Worm (Caenorhabditis elegans) whole organism, young adult: ENCODE results near the gene coa-7.
A peak's percentile ranks its signal among the peaks of the same experiment; 100 is the strongest.

Experiments
- B0261.1 ChIP-seq: sonication (generic microtip); optimal IDR thresholded peaks from 2 replicates; lab custom pipeline; 2016; ENCODE audit warnings: mild to moderate bottlenecking, missing genetic modification characterization, moderate library complexity, missing compliant biosample characterization
- B0336.3 ChIP-seq: fragments of 200-800 bp; sonication (Bioruptor generic); IDR thresholded peaks from 2 replicates; pipeline ENCODE4 v1.3.6; 2022; ENCODE audit warnings: missing genetic modification characterization, missing compliant biosample characterization
- C06A6.2 ChIP-seq: fragments of 200-800 bp; sonication (Bioruptor generic); conservative IDR thresholded peaks from 2 replicates; pipeline ENCODE4 v1.3.6; 2022; ENCODE audit warnings: missing genetic modification characterization, missing compliant biosample characterization
- D2030.7 ChIP-seq: fragments of 200-800 bp; sonication (Bioruptor generic); IDR thresholded peaks from 2 replicates; pipeline ENCODE4 v1.3.6; 2022; ENCODE audit warnings: missing genetic modification reagents, missing genetic modification characterization, missing compliant biosample characterization
- F22D6.2 ChIP-seq: sonication (generic microtip); optimal IDR thresholded peaks from 2 replicates; lab custom pipeline; 2016; ENCODE audit warnings: mild to moderate bottlenecking, missing genetic modification characterization, missing compliant biosample characterization
- F39B2.1 ChIP-seq: fragments of 200-800 bp; sonication (Bioruptor generic); IDR thresholded peaks from 2 replicates; pipeline ENCODE4 v1.3.6; 2022; ENCODE audit warnings: missing genetic modification reagents, missing genetic modification characterization, missing compliant biosample characterization
- F49E8.2 ChIP-seq: sonication (generic microtip); optimal IDR thresholded peaks from 3 replicates; lab custom pipeline; 2017; ENCODE audit warnings: missing genetic modification characterization, mild to moderate bottlenecking, missing compliant biosample characterization, antibody characterized with exemption, moderate library complexity; ENCODE audit not compliant: insufficient read depth
- K11D2.4 ChIP-seq: fragments of 200-800 bp; sonication (Bioruptor generic); IDR thresholded peaks from 2 replicates; pipeline ENCODE4 v1.3.6; 2022; ENCODE audit warnings: missing genetic modification reagents, missing genetic modification characterization, missing compliant biosample characterization
- K12H6.12 ChIP-seq: fragments of 200-800 bp; sonication (Bioruptor generic); optimal IDR thresholded peaks from 2 replicates; lab custom pipeline; 2018; ENCODE audit warnings: mild to moderate bottlenecking, missing genetic modification characterization, missing compliant biosample characterization
- Y56A3A.18 ChIP-seq: fragments of 200-800 bp; sonication (Bioruptor generic); IDR thresholded peaks from 2 replicates; pipeline ENCODE4 v1.3.6; 2022; ENCODE audit warnings: missing genetic modification reagents, missing genetic modification characterization, missing compliant biosample characterization
- ZK185.1 ChIP-seq: sonication (generic microtip); optimal IDR thresholded peaks from 2 replicates; lab custom pipeline; 2016; ENCODE audit warnings: mild to moderate bottlenecking, missing genetic modification characterization, missing compliant biosample characterization; ENCODE audit not compliant: poor library complexity, severe bottlenecking
- ama-1 ChIP-seq, 3 experiments: fragments of 150-350 bp in 1 of 3; sonication (generic microtip) in 2 of 3; optimal IDR thresholded peaks; 2 replicates each; lab custom pipeline; 2014 to 2018; ENCODE audit warnings: missing biosample characterization in 2 of 3, missing genetic modification characterization in 2 of 3, missing genetic modification reagents in 2 of 3
- aptf-2 ChIP-seq: fragments of 200-800 bp; sonication (Bioruptor generic); conservative IDR thresholded peaks from 2 replicates; pipeline ENCODE4 v1.3.6; 2022; ENCODE audit warnings: missing genetic modification reagents, missing genetic modification characterization, missing compliant biosample characterization
- atf-7 ChIP-seq: sonication (generic microtip); optimal IDR thresholded peaks from 2 replicates; lab custom pipeline; 2017; ENCODE audit warnings: mild to moderate bottlenecking, missing genetic modification characterization, missing compliant biosample characterization
- bed-1 ChIP-seq: fragments of 200-800 bp; sonication (Bioruptor generic); IDR thresholded peaks from 2 replicates; pipeline ENCODE4 v1.3.6; 2022; ENCODE audit warnings: missing genetic modification reagents, missing genetic modification characterization, missing compliant biosample characterization
- bed-2 ChIP-seq: fragments of 200-800 bp; sonication (Bioruptor generic); IDR thresholded peaks from 2 replicates; pipeline ENCODE4 v1.3.6; 2022; ENCODE audit warnings: missing genetic modification reagents, missing genetic modification characterization, missing compliant biosample characterization
- cebp-1 ChIP-seq, 2 experiments: fragments of 200-800 bp in 1 of 2; sonication (Bioruptor generic) in 1 of 2; sonication (generic microtip) in 1 of 2; IDR thresholded peaks in 1 of 2; optimal IDR thresholded peaks in 1 of 2; 2 replicates each; pipeline versions ENCODE4 v1.3.6 to Lab custom; 2017 to 2022; ENCODE audit warnings: missing compliant biosample characterization in 2 of 2, missing genetic modification characterization in 2 of 2, mild to moderate bottlenecking in 1 of 2, missing genetic modification reagents in 1 of 2, moderate library complexity in 1 of 2
- ceh-27 ChIP-seq: fragments of 200-800 bp; sonication (Bioruptor generic); optimal IDR thresholded peaks from 2 replicates; lab custom pipeline; 2018; ENCODE audit warnings: mild to moderate bottlenecking, missing genetic modification characterization, moderate library complexity, missing compliant biosample characterization
- chd-7 ChIP-seq: sonication (generic microtip); optimal IDR thresholded peaks from 2 replicates; lab custom pipeline; 2016; ENCODE audit warnings: mild to moderate bottlenecking, missing genetic modification characterization, moderate library complexity, missing compliant biosample characterization
- dox-1 ChIP-seq: fragments of 200-800 bp; sonication (Bioruptor generic); IDR thresholded peaks from 2 replicates; pipeline ENCODE4 v1.3.6; 2022; ENCODE audit warnings: missing genetic modification reagents, missing genetic modification characterization, missing compliant biosample characterization
- dpff-1 ChIP-seq: sonication (generic microtip); optimal IDR thresholded peaks from 2 replicates; lab custom pipeline; 2017; ENCODE audit warnings: mild to moderate bottlenecking, missing genetic modification characterization, missing compliant biosample characterization
- dpl-1 ChIP-seq: fragments of 150-350 bp; optimal IDR thresholded peaks from 2 replicates; lab custom pipeline; 2014; ENCODE audit warnings: missing biosample characterization, missing genetic modification reagents, missing genetic modification characterization
- egl-18 ChIP-seq: fragments of 200-800 bp; sonication (Bioruptor generic); IDR thresholded peaks from 2 replicates; pipeline ENCODE4 v1.3.6; 2022; ENCODE audit warnings: missing genetic modification reagents, missing genetic modification characterization, missing compliant biosample characterization
- ekl-4 ChIP-seq: fragments of 200-800 bp; sonication (Bioruptor generic); IDR thresholded peaks from 2 replicates; pipeline ENCODE4 v1.3.6; 2022; ENCODE audit warnings: missing genetic modification reagents, missing genetic modification characterization, missing compliant biosample characterization
- ets-4 ChIP-seq: fragments of 200-800 bp; sonication (Bioruptor generic); optimal IDR thresholded peaks from 2 replicates; lab custom pipeline; 2018; ENCODE audit warnings: mild to moderate bottlenecking, missing genetic modification characterization, missing compliant biosample characterization
- him-1 ChIP-seq: sonication (generic microtip); optimal IDR thresholded peaks from 2 replicates; lab custom pipeline; 2016; ENCODE audit warnings: missing genotype, missing genetic modification reagents, missing genetic modification characterization, missing compliant biosample characterization
- hmg-1.2 ChIP-seq: fragments of 200-800 bp; sonication (Bioruptor generic); IDR thresholded peaks from 2 replicates; pipeline ENCODE4 v1.3.6; 2022; ENCODE audit warnings: missing genetic modification reagents, missing genetic modification characterization, missing compliant biosample characterization
- hmg-20 ChIP-seq: fragments of 200-800 bp; sonication (Bioruptor generic); IDR thresholded peaks from 2 replicates; pipeline ENCODE4 v1.3.6; 2022; ENCODE audit warnings: missing genetic modification reagents, missing genetic modification characterization, missing compliant biosample characterization
- lin-40 ChIP-seq: sonication (generic microtip); optimal IDR thresholded peaks from 2 replicates; lab custom pipeline; 2016; ENCODE audit warnings: missing genetic modification characterization, mild to moderate bottlenecking, missing compliant biosample characterization, missing genotype, missing genetic modification reagents
- madf-8 ChIP-seq: fragments of 200-800 bp; sonication (Bioruptor generic); conservative IDR thresholded peaks from 2 replicates; pipeline ENCODE4 v1.3.6; 2022; ENCODE audit warnings: missing genetic modification reagents, missing genetic modification characterization, missing compliant biosample characterization
- nfya-1 ChIP-seq: sonication (generic microtip); optimal IDR thresholded peaks from 2 replicates; lab custom pipeline; 2017; ENCODE audit warnings: antibody characterized with exemption, missing compliant biosample characterization, missing genetic modification characterization, borderline replicate concordance; ENCODE audit not compliant: insufficient read depth
- nhr-27 ChIP-seq: fragments of 200-800 bp; sonication (Bioruptor generic); optimal IDR thresholded peaks from 2 replicates; lab custom pipeline; 2018; ENCODE audit warnings: mild to moderate bottlenecking, missing genetic modification characterization, moderate library complexity, missing compliant biosample characterization
- nhr-80 ChIP-seq: sonication (generic microtip); optimal IDR thresholded peaks from 2 replicates; lab custom pipeline; 2016; ENCODE audit warnings: missing genetic modification characterization, missing compliant biosample characterization
- rec-8 ChIP-seq, 2 experiments: sonication (generic microtip); optimal IDR thresholded peaks; 2 replicates each; lab custom pipeline; 2016; ENCODE audit warnings: mild to moderate bottlenecking in 2 of 2, missing genetic modification characterization in 2 of 2, missing genetic modification reagents in 2 of 2, missing genotype in 2 of 2, missing biosample characterization in 1 of 2, missing compliant biosample characterization in 1 of 2, moderate library complexity in 1 of 2
- repo-1 ChIP-seq: sonication (generic microtip); optimal IDR thresholded peaks from 2 replicates; lab custom pipeline; 2017; ENCODE audit warnings: mild to moderate bottlenecking, missing genetic modification characterization, missing compliant biosample characterization
- sdz-38 ChIP-seq: sonication (generic microtip); optimal IDR thresholded peaks from 2 replicates; lab custom pipeline; 2016; ENCODE audit warnings: missing genotype, missing genetic modification characterization, missing compliant biosample characterization
- sea-2 ChIP-seq: fragments of 200-800 bp; sonication (Bioruptor generic); IDR thresholded peaks from 2 replicates; pipeline ENCODE4 v1.3.6; 2022; ENCODE audit warnings: missing genetic modification characterization, missing compliant biosample characterization
- snpc-3.4 ChIP-seq: sonication (generic microtip); optimal IDR thresholded peaks from 2 replicates; lab custom pipeline; 2017; ENCODE audit warnings: missing genetic modification characterization, mild to moderate bottlenecking, missing compliant biosample characterization, antibody characterized with exemption, moderate library complexity, missing genotype, missing genetic modification reagents
- snpc-4 ChIP-seq, 5 experiments: fragments of 150-350 bp in 1 of 5; sonication (generic microtip) in 4 of 5; optimal IDR thresholded peaks; 2 replicates each; lab custom pipeline; 2014 to 2018; ENCODE audit warnings: missing genetic modification characterization in 5 of 5, missing biosample characterization in 3 of 5, antibody characterized with exemption in 2 of 5, mild to moderate bottlenecking in 2 of 5, missing compliant biosample characterization in 2 of 5, missing genotype in 2 of 5, moderate library complexity in 2 of 5, missing genetic modification reagents in 1 of 5
- tlf-1 ChIP-seq: fragments of 200-800 bp; sonication (Bioruptor generic); optimal IDR thresholded peaks from 2 replicates; lab custom pipeline; 2018; ENCODE audit warnings: mild to moderate bottlenecking, missing genetic modification characterization, missing compliant biosample characterization
- zim-3 ChIP-seq: sonication (generic microtip); optimal IDR thresholded peaks from 2 replicates; lab custom pipeline; 2017; ENCODE audit warnings: mild to moderate bottlenecking, missing genetic modification characterization, moderate library complexity, missing compliant biosample characterization
- ztf-26 ChIP-seq: sonication (generic microtip); optimal IDR thresholded peaks from 2 replicates; lab custom pipeline; 2017; ENCODE audit warnings: missing genetic modification characterization, missing compliant biosample characterization
- ztf-28 ChIP-seq: fragments of 200-800 bp; sonication (Bioruptor generic); IDR thresholded peaks from 2 replicates; pipeline ENCODE4 v1.3.6; 2022; ENCODE audit warnings: missing genetic modification reagents, missing genetic modification characterization, missing compliant biosample characterization

coa-7 gene

ce11 chrII:11637817-11638216 lies 13.1 kb downstream of the coa-7 start:
- TF ChIP-seq dox-1 (GFP tag; lab: Robert Waterston, UW) (no peak), hmg-20 (GFP tag; lab: Robert Waterston, UW) (no peak), ztf-28 (no peak), F22D6.2 (tag; lab: Kevin White, UChicago) (no peak), repo-1 (tag; lab: Kevin White, UChicago) (peak; percentile 8), madf-8 (GFP tag; lab: Robert Waterston, UW) (no peak), chd-7 (tag; lab: Kevin White, UChicago) (no peak), ZK185.1 (tag; lab: Kevin White, UChicago) (no peak), snpc-3.4 (tag; lab: Kevin White, UChicago) (no peak)

ce11 chrII:11637189-11637754 lies 13.7 kb downstream of the coa-7 start:
- TF ChIP-seq Y56A3A.18 (GFP tag; lab: Robert Waterston, UW) = no peak
- TF ChIP-seq ama-1 (optimal IDR thresholded peaks at IDR 0.05; lab: Kevin White, UChicago) = peak; percentile 56
- TF ChIP-seq ama-1 (GFP tag; optimal IDR thresholded peaks at IDR 0.05; lab: Kevin White, UChicago) = no peak
- no peak for TF ChIP-seq F22D6.2 (tag; lab: Kevin White, UChicago)
- TF ChIP-seq nhr-27 = no peak
- TF ChIP-seq atf-7 (tag; lab: Kevin White, UChicago) = no peak
- no peak for TF ChIP-seq egl-18 (GFP tag; lab: Robert Waterston, UW)
- no peak for TF ChIP-seq chd-7 (tag; lab: Kevin White, UChicago)
- TF ChIP-seq C06A6.2 (GFP tag; lab: Robert Waterston, UW) = 0 out of 2 replicates have a peak, but pooled peaks have one; percentile 9
- no peak for TF ChIP-seq hmg-20 (GFP tag; lab: Robert Waterston, UW)
- TF ChIP-seq B0336.3 (GFP tag; lab: Robert Waterston, UW) = no peak
- TF ChIP-seq B0261.1 (tag; lab: Kevin White, UChicago) = no peak
- no peak for TF ChIP-seq K12H6.12
- no peak for TF ChIP-seq nfya-1 (tag; lab: Kevin White, UChicago)
- TF ChIP-seq ets-4 = no peak
- TF ChIP-seq aptf-2 (GFP tag; lab: Robert Waterston, UW) = no peak
- TF ChIP-seq hmg-1.2 (GFP tag; lab: Robert Waterston, UW) = 0 out of 2 replicates have a peak, but pooled peaks have one; percentile 5
- TF ChIP-seq dpff-1 (tag; lab: Kevin White, UChicago) = no peak
- no peak for TF ChIP-seq cebp-1 (GFP tag; IDR thresholded peaks at IDR 0.05; lab: Robert Waterston, UW)
- peak; percentile 10 for TF ChIP-seq cebp-1 (tag; optimal IDR thresholded peaks at IDR 0.05; lab: Kevin White, UChicago)
- peak; percentile 73 for TF ChIP-seq lin-40
- no peak for TF ChIP-seq sea-2 (GFP tag; lab: Robert Waterston, UW)
- peak; percentile 13 for TF ChIP-seq tlf-1

- TF ChIP-seq F49E8.2 = no peak
- no peak for TF ChIP-seq bed-1 (GFP tag; lab: Robert Waterston, UW)
- TF ChIP-seq snpc-4 (GFP tag; optimal IDR thresholded peaks at IDR 0.05; lab: Kevin White, UChicago) = no peak
- TF ChIP-seq snpc-4 (tag; optimal IDR thresholded peaks at IDR 0.05; lab: Kevin White, UChicago) = no peak
- TF ChIP-seq K11D2.4 (GFP tag; lab: Robert Waterston, UW) = peak; percentile 46; the same call in 1 of the 2 replicates
- no peak for TF ChIP-seq sdz-38
- TF ChIP-seq ceh-27 (GFP tag; lab: Kevin White, UChicago) = no peak
- TF ChIP-seq zim-3 (tag; lab: Kevin White, UChicago) = no peak
- TF ChIP-seq D2030.7 (GFP tag; lab: Robert Waterston, UW) = no peak
- TF ChIP-seq ztf-26 (tag; lab: Kevin White, UChicago) = no peak
- TF ChIP-seq nhr-80 (tag; lab: Kevin White, UChicago) = no peak
- TF ChIP-seq aptf-2 (GFP tag; lab: Robert Waterston, UW) = no peak
- no peak for TF ChIP-seq bed-2 (GFP tag; lab: Robert Waterston, UW)
- TF ChIP-seq dpl-1 = no peak
- no peak for TF ChIP-seq ekl-4 (GFP tag; lab: Robert Waterston, UW)
- 0 out of 2 replicates have a peak, but pooled peaks have one; percentile 12 for TF ChIP-seq F39B2.1 (GFP tag; lab: Robert Waterston, UW)
- no peak for TF ChIP-seq rec-8 (tag; optimal IDR thresholded peaks at IDR 0.05; lab: Kevin White, UChicago)
- no peak for TF ChIP-seq dpff-1 (tag; lab: Kevin White, UChicago)
- no peak for TF ChIP-seq him-1 (tag; lab: Kevin White, UChicago)
- no peak for TF ChIP-seq ztf-28
- 0 out of 2 replicates have a peak, but pooled peaks have one; percentile 18 for TF ChIP-seq dox-1 (GFP tag; lab: Robert Waterston, UW)
Observed at ce11 chrII:11636617-11637016, 14.3 kb downstream of the coa-7 start.
